Worm (Caenorhabditis elegans) whole organism, late embryonic: Measurements from ENCODE around the gene prx-6.

Experiments
- C38D4.7 ChIP-seq: fragments of 200-800 bp; sonication (Bioruptor generic); optimal IDR thresholded peaks from 2 replicates; lab custom pipeline; 2018; ENCODE audit warnings: mild to moderate bottlenecking, missing genetic modification characterization, moderate library complexity, missing compliant biosample characterization
- F13H6.1 ChIP-seq: sonication (generic microtip); optimal IDR thresholded peaks from 2 replicates; lab custom pipeline; 2016; ENCODE audit warnings: missing genetic modification characterization, missing compliant biosample characterization
- K02D7.2 ChIP-seq: sonication (generic microtip); optimal IDR thresholded peaks from 2 replicates; lab custom pipeline; 2017; ENCODE audit warnings: mild to moderate bottlenecking, missing genetic modification characterization, missing compliant biosample characterization
- K09A11.1 ChIP-seq: sonication (generic microtip); optimal IDR thresholded peaks from 2 replicates; lab custom pipeline; 2017; ENCODE audit warnings: antibody characterized with exemption, mild to moderate bottlenecking, missing genetic modification characterization, missing compliant biosample characterization; ENCODE audit not compliant: insufficient read depth
- ahr-1 ChIP-seq: sonication (generic microtip); optimal IDR thresholded peaks from 2 replicates; lab custom pipeline; 2016; ENCODE audit warnings: missing genetic modification characterization, missing compliant biosample characterization
- ama-1 ChIP-seq: fragments of 150-350 bp; optimal IDR thresholded peaks from 2 replicates; lab custom pipeline; 2014
- ceh-14 ChIP-seq: sonication (generic microtip); optimal IDR thresholded peaks from 2 replicates; lab custom pipeline; 2016; ENCODE audit warnings: missing genotype, missing genetic modification characterization, missing compliant biosample characterization
- ceh-18 ChIP-seq: sonication (generic microtip); optimal IDR thresholded peaks from 2 replicates; lab custom pipeline; 2016; ENCODE audit warnings: missing genetic modification characterization, missing compliant biosample characterization
- ceh-22 ChIP-seq: sonication (generic microtip); optimal IDR thresholded peaks from 2 replicates; lab custom pipeline; 2017; ENCODE audit warnings: missing biosample characterization, missing genetic modification characterization
- ceh-24 ChIP-seq: sonication (generic microtip); optimal IDR thresholded peaks from 2 replicates; lab custom pipeline; 2016; ENCODE audit warnings: mild to moderate bottlenecking, missing genetic modification characterization, missing compliant biosample characterization
- ceh-30 ChIP-seq: fragments of 150-350 bp; optimal IDR thresholded peaks from 2 replicates; lab custom pipeline; 2014; ENCODE audit warnings: missing biosample characterization, missing genetic modification characterization
- ceh-31 ChIP-seq: sonication (generic microtip); optimal IDR thresholded peaks from 2 replicates; lab custom pipeline; 2016; ENCODE audit warnings: missing genetic modification characterization, missing compliant biosample characterization
- ceh-34 ChIP-seq: sonication (generic microtip); optimal IDR thresholded peaks from 2 replicates; lab custom pipeline; 2016; ENCODE audit warnings: mild to moderate bottlenecking, missing genetic modification characterization, missing compliant biosample characterization
- ceh-45 ChIP-seq: fragments of 200-800 bp; sonication (Bioruptor generic); IDR thresholded peaks from 2 replicates; pipeline ENCODE4 v1.3.6; 2022; ENCODE audit warnings: missing genetic modification reagents, missing genetic modification characterization, missing compliant biosample characterization
- ceh-48 ChIP-seq: sonication (generic microtip); optimal IDR thresholded peaks from 2 replicates; lab custom pipeline; 2016; ENCODE audit warnings: missing genetic modification characterization, inconsistent platforms, missing compliant biosample characterization
- ceh-6 ChIP-seq: fragments of 200-800 bp; sonication (Bioruptor generic); optimal IDR thresholded peaks from 2 replicates; lab custom pipeline; 2018; ENCODE audit warnings: mild to moderate bottlenecking, missing genetic modification characterization, missing compliant biosample characterization
- ceh-9 ChIP-seq: sonication (generic microtip); optimal IDR thresholded peaks from 2 replicates; lab custom pipeline; 2016; ENCODE audit warnings: mild to moderate bottlenecking, missing genetic modification characterization, inconsistent platforms, missing compliant biosample characterization
- che-1 ChIP-seq: sonication (generic microtip); optimal IDR thresholded peaks from 2 replicates; lab custom pipeline; 2016; ENCODE audit warnings: mild to moderate bottlenecking, missing genetic modification characterization, missing compliant biosample characterization
- dmd-4 ChIP-seq: sonication (generic microtip); optimal IDR thresholded peaks from 2 replicates; lab custom pipeline; 2016; ENCODE audit warnings: borderline replicate concordance, missing genetic modification characterization, missing compliant biosample characterization
- dve-1 ChIP-seq: sonication (generic microtip); optimal IDR thresholded peaks from 2 replicates; lab custom pipeline; 2017; ENCODE audit warnings: antibody characterized with exemption, mild to moderate bottlenecking, missing genetic modification characterization, missing compliant biosample characterization
- elt-2 ChIP-seq: sonication (generic microtip); optimal IDR thresholded peaks from 2 replicates; lab custom pipeline; 2016; ENCODE audit warnings: missing genetic modification reagents, missing genetic modification characterization, missing compliant biosample characterization
- elt-4 ChIP-seq: sonication (generic microtip); optimal IDR thresholded peaks from 2 replicates; lab custom pipeline; 2016; ENCODE audit warnings: missing genetic modification characterization, missing compliant biosample characterization
- ets-4 ChIP-seq: sonication (generic microtip); optimal IDR thresholded peaks from 2 replicates; lab custom pipeline; 2016; ENCODE audit warnings: missing genetic modification characterization, missing compliant biosample characterization
- eyg-1 ChIP-seq: sonication (generic microtip); optimal IDR thresholded peaks from 2 replicates; lab custom pipeline; 2016; ENCODE audit warnings: missing genotype, missing genetic modification characterization, missing compliant biosample characterization
- fax-1 ChIP-seq: sonication (generic microtip); optimal IDR thresholded peaks from 2 replicates; lab custom pipeline; 2016; ENCODE audit warnings: missing genotype, missing genetic modification characterization, missing compliant biosample characterization
- fkh-6 ChIP-seq: sonication (generic microtip); optimal IDR thresholded peaks from 2 replicates; lab custom pipeline; 2016; ENCODE audit warnings: missing genetic modification characterization, missing compliant biosample characterization
- hlh-13 ChIP-seq: fragments of 200-800 bp; sonication (Bioruptor generic); optimal IDR thresholded peaks from 2 replicates; lab custom pipeline; 2018; ENCODE audit warnings: mild to moderate bottlenecking, missing genetic modification characterization, missing compliant biosample characterization
- hlh-15 ChIP-seq: sonication (generic microtip); optimal IDR thresholded peaks from 2 replicates; lab custom pipeline; 2016; ENCODE audit warnings: missing genetic modification characterization, missing compliant biosample characterization
- hlh-30 ChIP-seq: sonication (generic microtip); optimal IDR thresholded peaks from 2 replicates; lab custom pipeline; 2017; ENCODE audit warnings: antibody characterized with exemption, missing genetic modification characterization, missing compliant biosample characterization; ENCODE audit not compliant: insufficient read depth
- hlh-6 ChIP-seq: sonication (generic microtip); optimal IDR thresholded peaks from 2 replicates; lab custom pipeline; 2016; ENCODE audit warnings: missing genotype, missing genetic modification characterization, missing compliant biosample characterization
- hlh-8 ChIP-seq: sonication (generic microtip); optimal IDR thresholded peaks from 2 replicates; lab custom pipeline; 2016; ENCODE audit warnings: missing genotype, missing genetic modification characterization, missing compliant biosample characterization
- lin-11 ChIP-seq: fragments of 200-800 bp; sonication (Bioruptor generic); optimal IDR thresholded peaks from 2 replicates; lab custom pipeline; 2018; ENCODE audit warnings: mild to moderate bottlenecking, missing genetic modification characterization, missing compliant biosample characterization
- madf-2 ChIP-seq: sonication (generic microtip); optimal IDR thresholded peaks from 2 replicates; lab custom pipeline; 2017; ENCODE audit warnings: missing genetic modification characterization, missing compliant biosample characterization
- nhr-11 ChIP-seq: fragments of 150-350 bp; optimal IDR thresholded peaks from 2 replicates; lab custom pipeline; 2014; ENCODE audit warnings: missing biosample characterization, missing genetic modification characterization
- npax-4 ChIP-seq: sonication (generic microtip); optimal IDR thresholded peaks from 2 replicates; lab custom pipeline; 2016; ENCODE audit warnings: missing genetic modification characterization, missing compliant biosample characterization
- odd-2 ChIP-seq: sonication (generic microtip); optimal IDR thresholded peaks from 2 replicates; lab custom pipeline; 2017; ENCODE audit warnings: antibody characterized with exemption, mild to moderate bottlenecking, missing genetic modification characterization, missing compliant biosample characterization
- pag-3 ChIP-seq: sonication (generic microtip); optimal IDR thresholded peaks from 2 replicates; lab custom pipeline; 2016; ENCODE audit warnings: missing compliant biosample characterization, missing genetic modification characterization, borderline replicate concordance
- pat-9 ChIP-seq: fragments of 200-800 bp; sonication (Bioruptor generic); optimal IDR thresholded peaks from 2 replicates; lab custom pipeline; 2018; ENCODE audit warnings: mild to moderate bottlenecking, missing genetic modification characterization, moderate library complexity, missing compliant biosample characterization
- pax-1 ChIP-seq: fragments of 150-350 bp; optimal IDR thresholded peaks from 2 replicates; lab custom pipeline; 2014; ENCODE audit warnings: missing biosample characterization, missing genetic modification characterization
- pha-4 ChIP-seq: fragments of 150-350 bp; optimal IDR thresholded peaks from 2 replicates; lab custom pipeline; 2018; ENCODE audit warnings: missing biosample characterization, missing genetic modification reagents, missing genetic modification characterization
- pqm-1 ChIP-seq: sonication (generic microtip); optimal IDR thresholded peaks from 2 replicates; lab custom pipeline; 2016; ENCODE audit warnings: missing genetic modification characterization, missing compliant biosample characterization
- rnt-1 ChIP-seq: sonication (generic microtip); optimal IDR thresholded peaks from 2 replicates; lab custom pipeline; 2016; ENCODE audit warnings: missing genetic modification characterization, missing compliant biosample characterization
- sdc-2 ChIP-seq: sonication (generic microtip); optimal IDR thresholded peaks from 2 replicates; lab custom pipeline; 2016; ENCODE audit warnings: missing genotype, missing genetic modification characterization, missing compliant biosample characterization
- sox-2 ChIP-seq: fragments of 200-800 bp; sonication (Bioruptor generic); IDR thresholded peaks from 2 replicates; pipeline ENCODE4 v1.3.6; 2022; ENCODE audit warnings: missing genetic modification reagents, missing genetic modification characterization, missing compliant biosample characterization
- tbx-2 ChIP-seq: sonication (generic microtip); optimal IDR thresholded peaks from 2 replicates; lab custom pipeline; 2016; ENCODE audit warnings: missing genetic modification characterization, missing compliant biosample characterization
- tbx-7 ChIP-seq: sonication (generic microtip); optimal IDR thresholded peaks from 2 replicates; lab custom pipeline; 2016; ENCODE audit warnings: missing genotype, missing genetic modification characterization, missing compliant biosample characterization
- unc-3 ChIP-seq, 2 experiments: fragments of 200-800 bp in 1 of 2; sonication (Bioruptor generic) in 1 of 2; sonication (generic microtip) in 1 of 2; conservative IDR thresholded peaks in 1 of 2; optimal IDR thresholded peaks in 1 of 2; 2 replicates each; pipeline versions ENCODE4 v1.3.6 to Lab custom; 2016 to 2022; ENCODE audit warnings: missing compliant biosample characterization in 2 of 2, missing genetic modification characterization in 2 of 2, missing genetic modification reagents in 1 of 2
- unc-55 ChIP-seq: sonication (generic microtip); optimal IDR thresholded peaks from 2 replicates; lab custom pipeline; 2017; ENCODE audit warnings: missing biosample characterization, missing genetic modification reagents, missing genetic modification characterization
- unc-86 ChIP-seq: sonication (generic microtip); optimal IDR thresholded peaks from 2 replicates; lab custom pipeline; 2016; ENCODE audit warnings: missing genetic modification characterization, missing compliant biosample characterization

Gene prx-6

DNA sequence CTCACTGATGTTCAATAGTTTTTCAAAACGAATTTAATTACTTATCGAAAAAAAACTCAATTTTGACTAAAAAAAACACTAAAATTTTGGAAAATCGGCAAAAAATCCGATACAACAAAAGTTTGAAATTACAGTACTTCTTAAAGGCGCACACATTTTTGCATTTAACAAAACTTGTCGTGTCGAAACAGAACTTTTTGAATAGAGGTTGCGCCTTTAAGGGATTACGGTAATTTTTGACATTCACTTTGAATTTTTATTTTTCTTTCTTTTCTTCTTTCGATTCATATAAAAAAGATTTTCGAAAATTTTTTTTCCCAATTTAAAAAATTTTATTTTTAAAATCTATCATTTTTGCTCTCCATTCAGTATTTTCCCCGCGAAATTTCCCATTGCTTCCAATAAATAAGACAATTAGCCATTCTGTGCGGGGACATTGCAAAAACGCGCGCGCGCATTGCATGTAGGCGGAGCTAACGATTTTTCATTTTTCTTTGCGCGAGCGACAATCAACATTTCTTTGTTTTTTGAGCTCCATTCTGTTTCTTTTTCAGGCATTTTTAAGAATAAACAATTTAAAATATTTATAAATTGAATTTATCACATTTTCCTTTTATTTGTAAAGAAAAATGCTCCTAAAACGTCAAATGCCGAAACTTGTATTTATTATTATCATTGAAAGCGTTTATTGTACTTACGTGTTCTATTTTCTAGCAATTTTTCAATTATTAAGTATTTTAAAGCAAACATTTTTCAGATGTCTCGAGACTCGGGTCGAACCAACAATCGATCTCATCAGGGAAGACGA lies 11.5 kb upstream of the prx-6 start, which contains the start of gene F39G3.3 (continued):
- no peak for TF ChIP-seq ceh-9 (tag; lab: Kevin White, UChicago)
- TF ChIP-seq ceh-31 (tag; lab: Kevin White, UChicago): peak; percentile 89
- peak; percentile 89 for TF ChIP-seq tbx-2 (tag; lab: Kevin White, UChicago)
- TF ChIP-seq npax-4: peak; percentile 80
- TF ChIP-seq ama-1 (lab: Kevin White, UChicago): no peak
- TF ChIP-seq ets-4: peak; percentile 66
- TF ChIP-seq pat-9 (tag; lab: Kevin White, UChicago): peak; percentile 55
- peak; percentile 63 for TF ChIP-seq ceh-6
- no peak for TF ChIP-seq ceh-22 (tag; lab: Kevin White, UChicago)
- no peak for TF ChIP-seq pqm-1
- peak; percentile 2 for TF ChIP-seq pag-3 (tag; lab: Kevin White, UChicago)
- no peak for TF ChIP-seq dve-1
- TF ChIP-seq eyg-1: peak; percentile 75
- TF ChIP-seq hlh-8 (tag; lab: Kevin White, UChicago): peak; percentile 89
- peak; percentile 82 for TF ChIP-seq sox-2 (GFP tag; lab: Robert Waterston, UW)
- peak; percentile 76 for TF ChIP-seq hlh-6
- TF ChIP-seq ceh-48 (tag; lab: Kevin White, UChicago): peak; percentile 88
- peak; percentile 97 for TF ChIP-seq ceh-14
- TF ChIP-seq tbx-7: peak; percentile 54
- TF ChIP-seq fkh-6 (tag; lab: Kevin White, UChicago): peak; percentile 83
- TF ChIP-seq ceh-30: peak; percentile 26
- peak; percentile 25 for TF ChIP-seq pax-1
- TF ChIP-seq lin-11 (tag; lab: Kevin White, UChicago): peak; percentile 78
- no peak; the same call in 1 of the 2 replicates for TF ChIP-seq unc-3 (GFP tag; conservative IDR thresholded peaks at IDR 0.05; lab: Robert Waterston, UW)
- TF ChIP-seq unc-3 (tag; optimal IDR thresholded peaks at IDR 0.05; lab: Kevin White, UChicago): peak; percentile 87
- TF ChIP-seq nhr-11 (tag; lab: Kevin White, UChicago): no peak
- TF ChIP-seq che-1: peak; percentile 77
- TF ChIP-seq hlh-30 (tag; lab: Kevin White, UChicago): no peak
- TF ChIP-seq ceh-45: peak; percentile 68
- TF ChIP-seq odd-2 (tag; lab: Kevin White, UChicago): peak; percentile 90
- peak; percentile 82 for TF ChIP-seq rnt-1
- TF ChIP-seq unc-86 (tag; lab: Kevin White, UChicago): peak; percentile 93
- peak; percentile 86 for TF ChIP-seq madf-2 (tag; lab: Kevin White, UChicago)
- peak; percentile 80 for TF ChIP-seq K09A11.1
- peak; percentile 58 for TF ChIP-seq ceh-18 (tag; lab: Kevin White, UChicago)
- TF ChIP-seq K02D7.2 (tag; lab: Kevin White, UChicago): peak; percentile 83
- no peak for TF ChIP-seq unc-55 (GFP tag; lab: Kevin White, UChicago)
- peak; percentile 65 for TF ChIP-seq ceh-24
- TF ChIP-seq dmd-4 (tag; lab: Kevin White, UChicago): peak; percentile 70
- TF ChIP-seq elt-4: no peak
- no peak for TF ChIP-seq pha-4 (tag; lab: Kevin White, UChicago)
- peak; percentile 95 for TF ChIP-seq elt-2 (tag; lab: Kevin White, UChicago)
- peak; percentile 83 for TF ChIP-seq C38D4.7 (GFP tag; lab: Kevin White, UChicago)
- peak; percentile 74 for TF ChIP-seq F13H6.1
- peak; percentile 92 for TF ChIP-seq fax-1 (tag; lab: Kevin White, UChicago)
- peak; percentile 79 for TF ChIP-seq hlh-15 (tag; lab: Kevin White, UChicago)
- peak; percentile 86 for TF ChIP-seq ceh-34 (tag; lab: Kevin White, UChicago)
- peak; percentile 67 for TF ChIP-seq sdc-2 (tag; lab: Kevin White, UChicago)
- TF ChIP-seq hlh-13 (GFP tag; lab: Kevin White, UChicago): peak; percentile 70
- peak; percentile 78 for TF ChIP-seq ahr-1 (tag; lab: Kevin White, UChicago)
